Fruit fly (Drosophila melanogaster) whole organism, larva: Measurements from ENCODE around the gene CG31323.

Experiments
- noc ChIP-seq: fragments of 200-800 bp; sonication (Bioruptor generic); optimal IDR thresholded peaks from 3 replicates; lab custom pipeline; 2019; ENCODE audit warnings: missing biosample characterization, mild to moderate bottlenecking, missing genetic modification characterization, moderate library complexity

The CG31323 gene

DNA sequence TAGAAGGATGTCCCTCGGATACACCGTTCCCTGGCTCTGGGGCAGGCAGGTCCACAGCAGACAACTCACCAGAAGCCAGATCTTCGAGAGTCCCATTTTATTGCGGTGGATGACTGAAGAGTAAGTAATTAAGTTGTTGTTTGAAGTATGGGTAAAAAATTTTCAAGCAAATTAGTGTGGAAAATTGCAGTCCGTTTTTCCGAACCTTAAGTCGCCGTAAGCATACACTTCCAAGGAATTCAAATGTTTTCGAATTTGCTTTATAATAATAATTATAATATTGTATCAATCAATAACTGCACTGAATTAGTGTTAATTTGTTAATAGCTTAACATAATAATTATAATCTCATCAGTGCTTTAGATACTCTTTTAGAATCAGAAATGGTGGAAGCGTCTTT, 20.5 kb downstream of the CG31323 start, which contains the start of gene CG34129:
CG34129 (minus strand) TSS at position 101 of the 400 bp plus-strand sequence.
- no peak for TF ChIP-seq noc (tag; lab: Kevin White, UChicago)

- TF ChIP-seq noc (tag; lab: Kevin White, UChicago), result no peak
Measured at dm6 chr3R:26192270-26192669, 21.6 kb downstream of the CG31323 start.

DNA sequence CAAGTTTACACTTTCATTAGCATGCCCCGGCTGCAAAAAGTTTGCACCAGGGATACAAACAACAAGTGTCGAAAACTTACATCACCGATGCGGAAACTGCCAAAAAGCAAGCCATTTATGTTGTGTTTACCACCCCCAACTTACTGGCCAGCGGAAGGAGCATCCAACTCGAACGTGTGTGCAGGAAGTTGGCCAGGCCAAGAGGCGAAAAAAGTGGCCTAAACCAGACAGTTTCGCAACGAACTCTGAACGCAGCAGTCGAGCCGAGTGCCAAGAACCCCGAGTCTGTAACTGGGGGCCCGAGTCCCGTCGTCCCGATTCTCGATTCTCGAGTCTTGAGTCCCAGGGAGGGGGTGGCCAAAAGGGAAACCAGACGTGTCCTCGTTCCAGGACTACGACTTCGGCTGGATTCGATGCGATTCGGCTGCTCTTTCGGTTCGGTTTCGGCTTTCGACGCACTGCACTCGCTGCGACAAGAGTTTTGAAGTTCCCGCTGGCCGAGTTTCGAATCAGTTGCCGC, 24.3 kb downstream of the CG31323 start:
- no peak for TF ChIP-seq noc (tag; lab: Kevin White, UChicago)

DNA sequence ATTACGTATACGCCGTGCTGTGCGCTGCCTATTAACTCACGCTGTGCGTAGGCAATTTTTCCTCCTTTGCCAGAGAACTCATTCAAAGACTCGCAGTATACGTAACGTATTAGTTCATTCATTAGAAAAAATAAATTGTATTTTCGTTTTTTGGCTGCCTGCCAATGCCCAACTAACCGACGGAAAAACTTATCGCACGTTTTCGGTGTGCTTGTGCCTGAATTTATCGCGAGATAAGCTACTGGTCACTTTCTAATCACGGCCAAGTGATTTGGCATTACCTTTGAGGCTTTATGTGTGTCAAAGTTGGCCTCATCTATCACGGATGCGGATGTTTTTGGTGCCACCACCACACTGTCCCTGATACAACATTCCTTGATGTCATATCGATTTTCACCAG, 42.3 kb downstream of the CG31323 start:
- no peak for TF ChIP-seq noc (tag; lab: Kevin White, UChicago)

DNA sequence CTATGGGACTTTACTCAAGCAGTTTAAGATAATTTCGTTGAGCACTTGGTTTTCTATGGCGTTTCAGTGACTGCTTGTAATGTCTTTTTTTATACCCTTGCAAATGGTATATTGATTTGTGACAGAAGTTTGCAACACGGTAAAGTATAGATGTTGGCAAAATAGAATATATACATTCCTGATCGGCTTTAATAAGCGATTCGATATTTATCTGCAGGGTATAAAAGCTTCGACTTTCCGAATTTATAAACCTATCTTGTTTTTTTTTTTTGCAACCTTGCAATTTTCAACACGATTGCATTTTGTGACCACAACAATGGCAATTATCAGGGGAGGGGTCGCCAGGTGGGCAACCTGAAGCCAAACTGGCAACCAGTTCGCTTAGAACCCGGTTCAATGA, 43.7 kb downstream of the CG31323 start:
- no peak for TF ChIP-seq noc (tag; lab: Kevin White, UChicago)

dm6 chr3R:26222123-26222651, 51.5 kb downstream of the CG31323 start:
- no peak for TF ChIP-seq noc (tag; lab: Kevin White, UChicago)

DNA sequence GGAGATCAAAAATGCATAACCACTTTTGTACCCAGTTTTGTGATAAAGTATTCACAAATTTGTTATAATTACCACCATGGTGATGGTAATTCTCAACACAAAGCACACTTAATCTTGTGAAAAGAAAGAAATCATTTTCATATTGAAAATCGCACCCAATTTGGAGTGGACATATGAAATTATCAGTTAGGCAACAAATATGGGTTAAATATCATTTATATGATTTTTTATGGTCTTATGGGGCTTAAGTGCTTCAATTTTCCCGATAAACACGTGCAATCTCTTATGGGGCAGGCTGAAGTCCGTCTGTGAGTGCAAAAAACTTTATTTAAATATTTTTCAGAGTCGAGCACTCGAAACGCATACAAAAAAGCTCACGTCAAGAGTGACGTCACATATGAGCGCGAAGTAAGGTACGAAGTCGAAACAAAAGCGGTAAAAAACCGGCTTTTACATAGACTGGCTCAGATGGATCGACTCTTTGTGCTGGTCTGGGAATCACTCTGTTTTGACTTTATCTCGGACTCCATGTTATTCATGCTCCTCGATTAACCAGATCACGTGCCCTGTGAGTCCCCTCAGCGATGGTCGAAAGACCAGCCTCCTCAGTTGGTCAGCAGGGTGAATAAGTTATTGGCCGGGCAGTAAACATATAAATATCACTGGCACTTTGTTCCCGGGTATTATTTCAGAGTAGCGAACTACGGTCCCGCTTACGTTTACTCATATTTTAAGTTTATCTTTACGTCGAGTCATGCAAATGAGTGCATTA, 56.0 kb downstream of the CG31323 start:
- no peak for TF ChIP-seq noc (tag; lab: Kevin White, UChicago)

dm6 chr3R:26228026-26228635, 57.5 kb downstream of the CG31323 start:
- TF ChIP-seq noc (tag; lab: Kevin White, UChicago), result peak; percentile 72

- TF ChIP-seq noc (tag; lab: Kevin White, UChicago), result peak; percentile 4
Measured at dm6 chr3R:26230016-26230415, 59.4 kb downstream of the CG31323 start, which contains the start of gene CG12290. Gene CG12290 (plus strand): TSS chr3R:26230248.

dm6 chr3R:26235034-26235433, 64.4 kb downstream of the CG31323 start:
- TF ChIP-seq noc (tag; lab: Kevin White, UChicago), result peak; percentile 26
